Worm (Caenorhabditis elegans): ENCODE data around the gene Y6E2A.4.
"Not testable (repeated sequence)": the region's sequence is repeated elsewhere in the genome, so short reads cannot be mapped to it uniquely, and the experiment has no call there.

DNA sequence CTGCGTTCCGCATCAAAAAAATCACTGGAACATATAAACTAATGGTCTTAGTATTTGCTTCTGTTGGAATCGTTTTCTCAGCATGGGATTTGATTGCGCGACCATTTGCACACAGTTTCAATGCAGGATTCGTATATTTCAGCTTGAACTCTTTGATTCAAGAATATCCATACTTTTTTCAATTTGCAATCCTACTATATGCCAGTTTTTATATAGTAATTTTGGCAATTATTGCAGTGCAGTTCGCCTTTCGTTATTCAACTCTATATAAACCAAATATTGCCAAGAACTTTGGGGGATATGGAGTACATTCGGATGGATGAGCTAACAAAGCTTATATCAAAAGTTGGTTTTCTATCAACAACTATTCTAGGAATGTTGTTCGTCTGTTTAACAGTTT is 36.4 kb upstream of the Y6E2A.4 start, which contains the start of gene str-5:
- not testable (repeated sequence) for TF ChIP-seq him-1, dao-5 (tag; optimal IDR thresholded peaks at IDR 0.05)
